Worm (Caenorhabditis elegans) whole organism, L1 larva: Measurements from ENCODE around the gene ZK1240.9.

ENCODE experiments used
- ces-1 ChIP-seq: fragments of 150-350 bp; optimal IDR thresholded peaks from 2 replicates; lab custom pipeline; 2014; ENCODE audit warnings: missing biosample characterization, missing genetic modification reagents, missing genetic modification characterization
- efl-3 ChIP-seq: fragments of 200-800 bp; sonication (Bioruptor generic); optimal IDR thresholded peaks from 2 replicates; lab custom pipeline; 2018; ENCODE audit warnings: mild to moderate bottlenecking, missing genetic modification characterization, missing compliant biosample characterization
- elt-3 ChIP-seq, 6 experiments: fragments of 150-350 bp in 1 of 6; sonication (generic microtip); optimal IDR thresholded peaks; 2 replicates each; lab custom pipeline; 2017 to 2018; ENCODE audit warnings: missing biosample characterization in 6 of 6, missing genetic modification characterization in 6 of 6, inconsistent platforms in 1 of 6
- nhr-76 ChIP-seq: sonication (generic microtip); optimal IDR thresholded peaks from 2 replicates; lab custom pipeline; 2017; ENCODE audit warnings: missing biosample characterization, missing genetic modification characterization
- nhr-77 ChIP-seq: fragments of 150-350 bp; optimal IDR thresholded peaks from 2 replicates; lab custom pipeline; 2014; ENCODE audit warnings: missing biosample characterization, missing genetic modification characterization
- zag-1 ChIP-seq: fragments of 150-350 bp; optimal IDR thresholded peaks from 2 replicates; lab custom pipeline; 2014; ENCODE audit warnings: missing biosample characterization, missing genetic modification characterization

DNA sequence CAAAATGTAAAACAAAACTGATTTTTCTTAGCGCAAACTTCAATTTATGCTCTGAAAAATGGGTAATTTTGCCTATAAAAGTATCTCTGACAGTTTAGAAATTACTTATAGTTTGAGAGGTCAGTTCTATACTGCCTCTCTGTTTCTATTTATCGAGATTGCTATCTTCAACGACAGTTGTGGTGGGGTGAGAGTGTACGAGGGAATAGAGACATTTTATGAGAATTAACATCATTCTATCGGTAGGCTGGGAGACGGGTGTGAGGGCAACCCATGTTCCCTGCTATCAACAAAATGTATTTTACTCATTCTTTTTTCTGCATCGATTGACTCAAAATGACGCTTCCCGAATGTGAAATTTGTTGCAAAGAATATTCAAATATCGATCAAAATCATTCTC, 2.1 kb downstream of the ZK1240.9 start, which contains the start of gene ZK1240.3:
- TF ChIP-seq ces-1, result no peak
- no peak for TF ChIP-seq nhr-76
- no peak for TF ChIP-seq nhr-77 (tag; lab: Kevin White, UChicago)
- no peak for TF ChIP-seq efl-3
- no peak for TF ChIP-seq zag-1 (tag; lab: Kevin White, UChicago)
- no peak for TF ChIP-seq elt-3 (tag; optimal IDR thresholded peaks at IDR 0.05; lab: Kevin White, UChicago)
